Worm (Caenorhabditis elegans): ENCODE measurements around the gene clec-247.

DNA sequence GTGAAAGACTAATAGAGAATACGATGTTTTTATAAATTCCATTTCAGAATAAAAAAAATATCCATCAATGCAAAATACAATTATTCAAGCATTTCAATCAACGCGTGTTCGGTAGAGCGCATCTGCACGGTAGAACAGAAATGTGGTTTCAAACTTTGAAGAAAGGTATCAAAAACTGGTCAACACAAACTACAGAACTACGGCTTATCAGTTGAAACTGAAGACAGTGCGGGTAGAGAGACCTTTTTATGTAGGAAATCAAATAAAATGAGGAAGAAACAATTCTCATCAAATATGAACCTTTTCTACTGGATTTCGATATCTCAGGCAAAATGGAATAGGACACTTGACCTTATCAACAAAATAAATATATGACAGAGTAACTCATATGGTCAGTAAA is 38.3 kb upstream of the clec-247 start:
- TF ChIP-seq dmd-4 (tag; optimal IDR thresholded peaks at IDR 0.05), result no peak
- TF ChIP-seq nhr-11 (tag; optimal IDR thresholded peaks at IDR 0.05), result no peak
- TF ChIP-seq ceh-82 (tag; optimal IDR thresholded peaks at IDR 0.05), result no peak
- no peak for TF ChIP-seq lsy-2 (tag; optimal IDR thresholded peaks at IDR 0.05)
- peak; percentile 22 for TF ChIP-seq fos-1 (tag; optimal IDR thresholded peaks at IDR 0.05)
- no peak for TF ChIP-seq ama-1 (optimal IDR thresholded peaks at IDR 0.05)
- no peak for TF ChIP-seq alr-1 (tag; optimal IDR thresholded peaks at IDR 0.05)
- no peak for TF ChIP-seq ztf-11 (tag; optimal IDR thresholded peaks at IDR 0.05)
- no peak for TF ChIP-seq lin-13 (GFP tag; optimal IDR thresholded peaks at IDR 0.05)
- no peak for TF ChIP-seq unc-62 (GFP tag; optimal IDR thresholded peaks at IDR 0.05)
- TF ChIP-seq unc-39 (tag; optimal IDR thresholded peaks at IDR 0.05), result no peak
